Worm (Caenorhabditis elegans) whole organism, L2 larva: ENCODE data around the gene copg-1.

ENCODE experiments used
- F13H6.1 ChIP-seq: sonication (generic microtip); optimal IDR thresholded peaks from 2 replicates; lab custom pipeline; 2016; ENCODE audit warnings: missing genetic modification characterization, missing compliant biosample characterization
- R02D3.7 ChIP-seq: fragments of 150-350 bp; optimal IDR thresholded peaks from 2 replicates; lab custom pipeline; 2014; ENCODE audit warnings: missing biosample characterization, missing genetic modification characterization
- Y55F3AM.14 ChIP-seq: fragments of 200-800 bp; sonication (Bioruptor generic); optimal IDR thresholded peaks from 2 replicates; lab custom pipeline; 2018; ENCODE audit warnings: mild to moderate bottlenecking, missing genetic modification characterization, missing compliant biosample characterization
- ZK546.5 ChIP-seq: sonication (generic microtip); optimal IDR thresholded peaks from 2 replicates; lab custom pipeline; 2017; ENCODE audit warnings: missing biosample characterization, missing genetic modification characterization
- alr-1 ChIP-seq: fragments of 150-350 bp; optimal IDR thresholded peaks from 2 replicates; lab custom pipeline; 2014; ENCODE audit warnings: missing biosample characterization, missing genetic modification characterization
- aly-2 ChIP-seq: fragments of 150-350 bp; optimal IDR thresholded peaks from 2 replicates; lab custom pipeline; 2014; ENCODE audit warnings: missing biosample characterization, missing genetic modification characterization
- ama-1 ChIP-seq: fragments of 150-350 bp; optimal IDR thresholded peaks from 2 replicates; lab custom pipeline; 2018; ENCODE audit warnings: inconsistent platforms
- blmp-1 ChIP-seq: sonication (generic microtip); optimal IDR thresholded peaks from 2 replicates; lab custom pipeline; 2017; ENCODE audit warnings: missing genetic modification characterization, mild to moderate bottlenecking, missing compliant biosample characterization, antibody characterized with exemption, moderate library complexity; ENCODE audit not compliant: insufficient read depth
- ceh-16 ChIP-seq: fragments of 150-350 bp; optimal IDR thresholded peaks from 2 replicates; lab custom pipeline; 2014; ENCODE audit warnings: missing biosample characterization, missing genetic modification characterization
- ceh-82 ChIP-seq: fragments of 150-350 bp; optimal IDR thresholded peaks from 2 replicates; lab custom pipeline; 2014; ENCODE audit warnings: missing biosample characterization, missing genetic modification characterization
- crh-2 ChIP-seq: sonication (generic microtip); optimal IDR thresholded peaks from 2 replicates; lab custom pipeline; 2017; ENCODE audit warnings: missing biosample characterization, missing genetic modification characterization
- dmd-4 ChIP-seq: sonication (generic microtip); optimal IDR thresholded peaks from 2 replicates; lab custom pipeline; 2017; ENCODE audit warnings: missing biosample characterization, missing genetic modification characterization
- elt-1 ChIP-seq: fragments of 150-350 bp; optimal IDR thresholded peaks from 2 replicates; lab custom pipeline; 2014; ENCODE audit warnings: missing biosample characterization, missing genetic modification characterization
- elt-3 ChIP-seq: sonication (generic microtip); optimal IDR thresholded peaks from 2 replicates; lab custom pipeline; 2017; ENCODE audit warnings: missing biosample characterization, missing genetic modification characterization
- fos-1 ChIP-seq: fragments of 150-350 bp; optimal IDR thresholded peaks from 2 replicates; lab custom pipeline; 2014; ENCODE audit warnings: missing biosample characterization, missing genetic modification characterization
- gmeb-1 ChIP-seq: fragments of 150-350 bp; optimal IDR thresholded peaks from 2 replicates; lab custom pipeline; 2014; ENCODE audit warnings: missing biosample characterization, missing genetic modification characterization
- lin-11 ChIP-seq: fragments of 150-350 bp; sonication (generic microtip); optimal IDR thresholded peaks from 2 replicates; lab custom pipeline; 2014; ENCODE audit warnings: missing biosample characterization, missing genetic modification characterization, inconsistent platforms, mixed read lengths
- lin-13 ChIP-seq: fragments of 150-350 bp; optimal IDR thresholded peaks from 2 replicates; lab custom pipeline; 2014; ENCODE audit warnings: missing biosample characterization, missing genetic modification reagents, missing genetic modification characterization
- lin-39 ChIP-seq: fragments of 150-350 bp; optimal IDR thresholded peaks from 2 replicates; lab custom pipeline; 2014; ENCODE audit warnings: missing biosample characterization, missing genetic modification reagents, missing genetic modification characterization
- lsy-2 ChIP-seq, 2 experiments: fragments of 150-350 bp in 1 of 2; sonication (generic microtip) in 1 of 2; optimal IDR thresholded peaks; 2 replicates each; lab custom pipeline; 2014 to 2017; ENCODE audit warnings: missing biosample characterization in 2 of 2, missing genetic modification characterization in 2 of 2
- mab-5 ChIP-seq: fragments of 150-350 bp; optimal IDR thresholded peaks from 2 replicates; lab custom pipeline; 2014; ENCODE audit warnings: missing biosample characterization, missing genetic modification characterization
- mbf-1 ChIP-seq: sonication (generic microtip); optimal IDR thresholded peaks from 2 replicates; lab custom pipeline; 2017; ENCODE audit warnings: missing biosample characterization, missing genetic modification characterization
- nhr-10 ChIP-seq: sonication (generic microtip); optimal IDR thresholded peaks from 2 replicates; lab custom pipeline; 2017; ENCODE audit warnings: missing biosample characterization, missing genetic modification characterization
- nhr-11 ChIP-seq: fragments of 150-350 bp; optimal IDR thresholded peaks from 2 replicates; lab custom pipeline; 2014; ENCODE audit warnings: missing biosample characterization, missing genetic modification characterization
- nhr-129 ChIP-seq: fragments of 150-350 bp; optimal IDR thresholded peaks from 2 replicates; lab custom pipeline; 2014; ENCODE audit warnings: missing biosample characterization, missing genetic modification characterization
- nhr-21 ChIP-seq: fragments of 150-350 bp; optimal IDR thresholded peaks from 2 replicates; lab custom pipeline; 2014; ENCODE audit warnings: missing biosample characterization, missing genetic modification characterization
- nhr-23 ChIP-seq: fragments of 150-350 bp; optimal IDR thresholded peaks from 2 replicates; lab custom pipeline; 2014; ENCODE audit warnings: missing biosample characterization, missing genetic modification reagents, missing genetic modification characterization
- nhr-237 ChIP-seq: fragments of 150-350 bp; optimal IDR thresholded peaks from 2 replicates; lab custom pipeline; 2014; ENCODE audit warnings: missing biosample characterization, missing genetic modification characterization
- nhr-25 ChIP-seq: fragments of 150-350 bp; sonication (generic microtip); optimal IDR thresholded peaks from 3 replicates; lab custom pipeline; 2014; ENCODE audit warnings: missing biosample characterization, missing genetic modification characterization
- nhr-77 ChIP-seq: fragments of 150-350 bp; optimal IDR thresholded peaks from 2 replicates; lab custom pipeline; 2014; ENCODE audit warnings: missing biosample characterization, missing genetic modification characterization
- peb-1 ChIP-seq: fragments of 150-350 bp; optimal IDR thresholded peaks from 2 replicates; lab custom pipeline; 2014; ENCODE audit warnings: missing biosample characterization, missing genetic modification characterization
- sem-4 ChIP-seq: fragments of 150-350 bp; optimal IDR thresholded peaks from 2 replicates; lab custom pipeline; 2014; ENCODE audit warnings: missing biosample characterization, missing genetic modification reagents, missing genetic modification characterization
- skn-1 ChIP-seq: sonication (generic microtip); optimal IDR thresholded peaks from 2 replicates; lab custom pipeline; 2017; ENCODE audit warnings: missing biosample characterization, missing genetic modification characterization
- sma-9 ChIP-seq, 2 experiments: fragments of 150-350 bp in 1 of 2; sonication (generic microtip) in 1 of 2; optimal IDR thresholded peaks; 2 replicates each; lab custom pipeline; 2014 to 2016; ENCODE audit warnings: missing genetic modification characterization in 2 of 2, mild to moderate bottlenecking in 1 of 2, missing biosample characterization in 1 of 2, missing compliant biosample characterization in 1 of 2, missing genetic modification reagents in 1 of 2, moderate library complexity in 1 of 2
- zag-1 ChIP-seq: fragments of 150-350 bp; optimal IDR thresholded peaks from 2 replicates; lab custom pipeline; 2014; ENCODE audit warnings: missing biosample characterization, missing genetic modification characterization
- ztf-1 ChIP-seq: fragments of 200-800 bp; sonication (Bioruptor generic); conservative IDR thresholded peaks from 2 replicates; pipeline ENCODE4 v1.3.6; 2022; ENCODE audit warnings: missing genetic modification characterization, missing compliant biosample characterization
- ztf-11 ChIP-seq: sonication (generic microtip); optimal IDR thresholded peaks from 2 replicates; lab custom pipeline; 2017; ENCODE audit warnings: missing biosample characterization, missing genetic modification characterization

Gene copg-1

DNA sequence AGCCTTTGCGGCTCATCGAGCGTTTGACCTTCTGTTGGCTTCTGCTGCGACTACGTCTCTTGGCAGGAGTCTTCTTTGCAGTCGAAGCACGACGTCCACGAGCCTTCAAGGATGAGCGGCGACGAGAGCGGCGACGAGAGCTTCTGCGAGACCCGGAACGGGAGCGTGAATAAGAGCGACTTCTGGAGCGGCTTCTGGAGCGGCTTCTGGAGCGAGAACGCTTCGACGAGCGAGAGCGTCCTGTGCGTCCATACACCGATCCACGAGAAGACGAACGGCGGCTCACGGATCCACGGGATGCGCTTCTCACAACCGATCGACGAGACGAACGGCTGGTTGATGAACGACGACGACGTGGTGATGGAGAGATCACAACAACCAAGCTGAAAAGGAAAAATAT, 40.9 kb upstream of the copg-1 start:
- no peak for TF ChIP-seq nhr-77 (tag; lab: Kevin White, UChicago)
- TF ChIP-seq nhr-129 (tag; lab: Kevin White, UChicago): no peak
- TF ChIP-seq lin-11 (tag; lab: Kevin White, UChicago): no peak
- TF ChIP-seq F13H6.1 (tag; lab: Kevin White, UChicago): no peak
- TF ChIP-seq sem-4 (tag; lab: Kevin White, UChicago): no peak
- no peak for TF ChIP-seq ama-1 (lab: Kevin White, UChicago)
- TF ChIP-seq fos-1: no peak
- no peak for TF ChIP-seq nhr-237
- TF ChIP-seq nhr-21: no peak
- no peak for TF ChIP-seq peb-1 (tag; lab: Kevin White, UChicago)

DNA sequence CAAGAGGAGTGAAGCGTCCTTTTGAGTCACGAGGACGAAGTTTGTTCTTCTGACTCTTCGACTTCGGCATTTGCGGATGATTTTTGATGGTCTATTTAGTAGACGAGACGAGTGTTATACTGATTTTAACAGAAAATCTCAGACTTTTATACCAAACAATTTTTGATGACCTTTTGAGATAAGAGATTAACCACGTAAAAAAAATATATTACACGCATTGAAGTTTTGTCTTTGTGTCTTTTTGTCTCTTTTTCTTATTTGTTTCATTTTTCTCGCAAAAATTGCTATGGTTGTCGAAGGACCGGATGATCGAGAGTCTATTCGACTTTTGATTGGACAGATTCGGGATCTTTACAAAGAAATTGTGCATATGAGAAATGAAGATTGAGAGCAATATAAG, 40.3 kb upstream of the copg-1 start, which contains the start of gene spch-1:
Gene spch-1 (minus strand): TSS at position 101 of the 400 bp plus-strand sequence.
- no peak for TF ChIP-seq nhr-25
- no peak for TF ChIP-seq gmeb-1 (tag; lab: Kevin White, UChicago)
- TF ChIP-seq R02D3.7: no peak
- TF ChIP-seq nhr-11 (tag; lab: Kevin White, UChicago): no peak
- no peak for TF ChIP-seq fos-1
- no peak for TF ChIP-seq ztf-1 (GFP tag; lab: Robert Waterston, UW)
- TF ChIP-seq aly-2 (tag; lab: Kevin White, UChicago): no peak
- no peak for TF ChIP-seq mbf-1 (tag; lab: Kevin White, UChicago)
- no peak for TF ChIP-seq sma-9 (GFP tag; optimal IDR thresholded peaks at IDR 0.05; lab: Kevin White, UChicago)
- no peak for TF ChIP-seq sma-9 (tag; optimal IDR thresholded peaks at IDR 0.05; lab: Kevin White, UChicago)
- TF ChIP-seq dmd-4 (tag; lab: Kevin White, UChicago): no peak
- no peak for TF ChIP-seq lin-13 (GFP tag; lab: Kevin White, UChicago)
- no peak for TF ChIP-seq alr-1 (tag; lab: Kevin White, UChicago)
- TF ChIP-seq ZK546.5 (tag; lab: Kevin White, UChicago): no peak
- TF ChIP-seq mab-5: no peak
- TF ChIP-seq ztf-11 (tag; lab: Kevin White, UChicago): no peak
- no peak for TF ChIP-seq elt-1
- no peak for TF ChIP-seq lin-11 (tag; lab: Kevin White, UChicago)
- TF ChIP-seq sem-4 (tag; lab: Kevin White, UChicago): no peak

DNA sequence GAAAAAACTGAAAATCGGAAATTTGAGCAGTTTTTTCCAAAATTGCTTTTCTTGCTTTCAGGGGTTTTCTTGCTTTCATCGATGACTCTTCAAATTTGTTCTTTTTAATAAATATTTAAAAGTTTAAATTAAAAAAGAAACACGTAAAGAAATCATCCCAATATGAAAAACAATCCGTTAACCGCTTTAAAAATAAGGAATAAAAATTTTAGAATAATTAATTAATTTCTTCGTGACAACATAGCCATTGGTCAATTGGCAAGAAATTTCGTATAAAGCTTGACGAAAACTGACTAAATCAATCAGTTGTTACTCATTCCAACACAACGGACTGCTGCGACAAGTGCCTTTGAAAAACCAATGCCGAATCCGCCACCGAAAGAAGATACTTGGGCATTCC, 39.2 kb upstream of the copg-1 start, which contains the start of gene nsph-3.2:
Gene nsph-3.2 (plus strand): TSS at position 301 of the 400 bp plus-strand sequence.
- TF ChIP-seq skn-1 (tag; lab: Kevin White, UChicago): no peak
- TF ChIP-seq fos-1: no peak
- TF ChIP-seq lin-13 (GFP tag; lab: Kevin White, UChicago): no peak
- TF ChIP-seq alr-1 (tag; lab: Kevin White, UChicago): no peak
- TF ChIP-seq ceh-16 (tag; lab: Kevin White, UChicago): no peak
- no peak for TF ChIP-seq lsy-2 (tag; optimal IDR thresholded peaks at IDR 0.05; lab: Kevin White, UChicago)
- TF ChIP-seq nhr-21: no peak
- TF ChIP-seq nhr-77 (tag; lab: Kevin White, UChicago): no peak
- no peak for TF ChIP-seq ceh-82 (tag; lab: Kevin White, UChicago)
- TF ChIP-seq nhr-237: no peak
- no peak for TF ChIP-seq peb-1 (tag; lab: Kevin White, UChicago)
- no peak for TF ChIP-seq R02D3.7

DNA sequence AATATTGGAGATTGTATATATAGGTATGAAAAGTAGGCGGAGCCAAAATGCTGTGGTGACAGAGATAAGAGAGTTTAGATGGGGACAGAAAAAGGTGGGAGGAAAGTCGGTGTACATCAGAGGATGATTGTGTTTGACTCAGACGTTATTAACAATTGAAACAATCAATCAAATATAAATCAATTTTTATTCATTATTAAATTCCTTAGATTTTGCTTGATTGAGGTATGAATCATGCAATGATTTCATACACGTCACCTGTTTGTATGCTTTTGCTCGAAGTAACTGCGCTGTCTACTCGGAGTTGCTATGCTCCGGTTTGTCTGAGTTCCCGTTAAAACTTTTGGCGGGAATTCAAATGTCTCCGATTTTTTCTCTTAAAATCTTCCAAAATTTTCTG, 36.6 kb upstream of the copg-1 start, which contains the start of gene C04G2.10:
Gene C04G2.10 (plus strand): TSS at position 301 of the 400 bp plus-strand sequence.
- no peak for TF ChIP-seq ceh-16 (tag; lab: Kevin White, UChicago)
- no peak for TF ChIP-seq nhr-25
- TF ChIP-seq aly-2 (tag; lab: Kevin White, UChicago): no peak
- TF ChIP-seq sma-9 (GFP tag; optimal IDR thresholded peaks at IDR 0.05; lab: Kevin White, UChicago): no peak
- TF ChIP-seq sma-9 (tag; optimal IDR thresholded peaks at IDR 0.05; lab: Kevin White, UChicago): no peak
- no peak for TF ChIP-seq Y55F3AM.14 (GFP tag; lab: Kevin White, UChicago)

DNA sequence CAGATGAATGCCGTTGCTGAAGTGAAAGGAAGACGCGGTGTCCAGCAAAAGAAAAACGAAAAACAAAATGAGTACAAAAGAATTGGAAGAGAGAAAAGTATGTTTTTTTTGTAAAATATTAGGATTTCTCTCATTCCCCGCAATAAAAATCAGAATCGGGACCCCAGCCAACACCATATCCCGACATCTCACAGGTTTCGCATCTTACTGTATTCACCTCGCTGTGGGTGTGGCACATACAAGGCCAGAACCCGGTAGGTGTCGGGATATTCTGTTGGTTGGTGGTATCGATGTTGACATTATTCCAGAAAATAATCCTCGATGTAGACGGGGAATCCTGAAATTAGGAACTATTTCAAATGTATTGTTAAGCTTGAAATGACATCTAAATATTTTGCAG, 35.0 kb upstream of the copg-1 start:
- no peak for TF ChIP-seq nhr-23 (tag; lab: Kevin White, UChicago)

DNA sequence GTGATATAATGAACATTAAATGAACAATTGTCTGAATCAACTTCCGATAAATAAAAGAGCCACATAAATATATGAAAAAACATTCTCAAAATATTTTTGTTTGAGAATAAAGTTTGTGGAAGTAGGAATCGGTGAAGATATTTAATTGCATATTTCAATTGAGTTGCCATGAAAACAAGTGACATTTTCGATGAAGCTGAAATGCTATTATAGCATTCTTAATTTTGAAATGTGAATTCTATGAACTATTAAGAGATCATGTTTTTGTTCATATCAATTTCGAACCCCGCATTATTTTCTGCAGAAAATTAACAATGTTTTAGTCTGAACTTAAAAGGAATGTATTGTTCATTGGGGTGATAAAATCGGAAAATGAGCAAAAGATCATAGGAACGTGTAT, 29.5 kb upstream of the copg-1 start, which contains the start of gene irld-21:
Gene irld-21 (minus strand): TSS at position 101 of the 400 bp plus-strand sequence.
- TF ChIP-seq nhr-21 (no peak), R02D3.7 (no peak), dmd-4 (tag; lab: Kevin White, UChicago) (no peak), crh-2 (tag; lab: Kevin White, UChicago) (no peak), blmp-1 (no peak), gmeb-1 (tag; lab: Kevin White, UChicago) (no peak), F13H6.1 (tag; lab: Kevin White, UChicago) (no peak), elt-3 (tag; lab: Kevin White, UChicago) (no peak), sem-4 (tag; lab: Kevin White, UChicago) (no peak), nhr-10 (tag; lab: Kevin White, UChicago) (no peak), lsy-2 (tag; optimal IDR thresholded peaks at IDR 0.05; lab: Kevin White, UChicago) (no peak), zag-1 (tag; lab: Kevin White, UChicago) (no peak), lin-39 (tag; lab: Kevin White, UChicago) (no peak), nhr-23 (tag; lab: Kevin White, UChicago) (no peak), sma-9 (GFP tag; optimal IDR thresholded peaks at IDR 0.05; lab: Kevin White, UChicago) (no peak), sma-9 (tag; optimal IDR thresholded peaks at IDR 0.05; lab: Kevin White, UChicago) (no peak), alr-1 (tag; lab: Kevin White, UChicago) (no peak)
